Worm (Caenorhabditis elegans) whole organism, L1 larva: ENCODE measurements around the gene M162.5.

ENCODE experiments used
- C34B4.2 ChIP-seq: sonication (generic microtip); optimal IDR thresholded peaks from 2 replicates; lab custom pipeline; 2017; ENCODE audit warnings: mild to moderate bottlenecking, missing genetic modification characterization, missing compliant biosample characterization
- Y116A8C.19 ChIP-seq: sonication (generic microtip); optimal IDR thresholded peaks from 2 replicates; lab custom pipeline; 2016; ENCODE audit warnings: missing compliant biosample characterization, missing genetic modification characterization, borderline replicate concordance
- alr-1 ChIP-seq: fragments of 200-800 bp; sonication (Bioruptor generic); optimal IDR thresholded peaks from 2 replicates; lab custom pipeline; 2018; ENCODE audit warnings: borderline replicate concordance, mild to moderate bottlenecking, missing genetic modification characterization, missing compliant biosample characterization
- aly-2 ChIP-seq: fragments of 150-350 bp; optimal IDR thresholded peaks from 2 replicates; lab custom pipeline; 2014; ENCODE audit warnings: missing biosample characterization, missing genetic modification characterization
- ceh-8 ChIP-seq: fragments of 200-800 bp; sonication (Bioruptor generic); optimal IDR thresholded peaks from 2 replicates; lab custom pipeline; 2018; ENCODE audit warnings: mild to moderate bottlenecking, missing genetic modification characterization, moderate library complexity, missing compliant biosample characterization
- efl-1 ChIP-seq, 4 experiments: fragments of 150-350 bp; optimal IDR thresholded peaks in 3 of 4; peaks in 1 of 4; 1 replicate in 1 of 4; 2 replicates in 3 of 4; lab custom pipeline; 2014; ENCODE audit warnings: missing biosample characterization in 2 of 4, missing genetic modification characterization in 2 of 4, missing genetic modification reagents in 2 of 4
- efl-3 ChIP-seq: fragments of 200-800 bp; sonication (Bioruptor generic); optimal IDR thresholded peaks from 2 replicates; lab custom pipeline; 2018; ENCODE audit warnings: mild to moderate bottlenecking, missing genetic modification characterization, missing compliant biosample characterization
- egl-13 ChIP-seq: sonication (generic microtip); optimal IDR thresholded peaks from 2 replicates; lab custom pipeline; 2016; ENCODE audit warnings: missing genotype, missing genetic modification reagents, missing genetic modification characterization, missing compliant biosample characterization
- elt-2 ChIP-seq: sonication (generic microtip); optimal IDR thresholded peaks from 2 replicates; lab custom pipeline; 2016; ENCODE audit warnings: missing genetic modification characterization, mild to moderate bottlenecking, inconsistent platforms, missing compliant biosample characterization, missing genetic modification reagents
- fkh-10 ChIP-seq: sonication (generic microtip); optimal IDR thresholded peaks from 2 replicates; lab custom pipeline; 2017; ENCODE audit warnings: missing biosample characterization, missing genetic modification reagents, missing genetic modification characterization
- grh-1 ChIP-seq: fragments of 200-800 bp; sonication (Bioruptor generic); IDR thresholded peaks from 2 replicates; pipeline ENCODE4 v1.3.6; 2022; ENCODE audit warnings: missing genetic modification reagents, missing genetic modification characterization, missing compliant biosample characterization
- isw-1 ChIP-seq: fragments of 200-800 bp; sonication (Bioruptor generic); IDR thresholded peaks from 2 replicates; pipeline ENCODE4 v1.3.6; 2022; ENCODE audit warnings: missing genetic modification characterization, missing compliant biosample characterization
- jun-1 ChIP-seq: fragments of 150-350 bp; optimal IDR thresholded peaks from 2 replicates; lab custom pipeline; 2014; ENCODE audit warnings: missing biosample characterization, missing genetic modification reagents, missing genetic modification characterization
- lin-15B ChIP-seq: fragments of 150-350 bp; sonication (generic microtip); optimal IDR thresholded peaks from 3 replicates; lab custom pipeline; 2014; ENCODE audit warnings: missing biosample characterization, missing genetic modification characterization
- lin-39 ChIP-seq: fragments of 150-350 bp; optimal IDR thresholded peaks from 2 replicates; lab custom pipeline; 2014; ENCODE audit warnings: missing biosample characterization, missing genetic modification reagents, missing genetic modification characterization
- mab-9 ChIP-seq: fragments of 200-800 bp; sonication (Bioruptor generic); IDR thresholded peaks from 2 replicates; pipeline ENCODE4 v1.3.6; 2022; ENCODE audit warnings: missing genetic modification reagents, missing genetic modification characterization, missing compliant biosample characterization
- mdl-1 ChIP-seq, 2 experiments: fragments of 150-350 bp; optimal IDR thresholded peaks; 2 replicates each; lab custom pipeline; 2014 to 2017; ENCODE audit warnings: missing biosample characterization in 2 of 2, missing genetic modification characterization in 2 of 2, inconsistent platforms in 1 of 2
- nhr-11 ChIP-seq: fragments of 150-350 bp; optimal IDR thresholded peaks from 2 replicates; lab custom pipeline; 2014; ENCODE audit warnings: missing biosample characterization, missing genetic modification characterization
- nhr-12 ChIP-seq: sonication (generic microtip); optimal IDR thresholded peaks from 2 replicates; lab custom pipeline; 2017; ENCODE audit warnings: missing biosample characterization, missing genetic modification characterization
- nhr-237 ChIP-seq: fragments of 150-350 bp; optimal IDR thresholded peaks from 2 replicates; lab custom pipeline; 2014; ENCODE audit warnings: missing biosample characterization, missing genetic modification characterization
- nhr-47 ChIP-seq: sonication (generic microtip); optimal IDR thresholded peaks from 2 replicates; lab custom pipeline; 2016; ENCODE audit warnings: mild to moderate bottlenecking, missing genetic modification characterization, moderate library complexity, missing compliant biosample characterization
- nhr-77 ChIP-seq: fragments of 150-350 bp; optimal IDR thresholded peaks from 2 replicates; lab custom pipeline; 2014; ENCODE audit warnings: missing biosample characterization, missing genetic modification characterization
- nhr-84 ChIP-seq: sonication (generic microtip); optimal IDR thresholded peaks from 2 replicates; lab custom pipeline; 2017; ENCODE audit warnings: missing biosample characterization, missing genetic modification characterization
- nhr-90 ChIP-seq: sonication (generic microtip); optimal IDR thresholded peaks from 2 replicates; lab custom pipeline; 2016; ENCODE audit warnings: mild to moderate bottlenecking, missing genetic modification characterization, missing compliant biosample characterization; ENCODE audit not compliant: poor library complexity
- sox-4 ChIP-seq: sonication (generic microtip); optimal IDR thresholded peaks from 2 replicates; lab custom pipeline; 2016; ENCODE audit warnings: missing genetic modification characterization, missing compliant biosample characterization
- sptf-1 ChIP-seq: fragments of 150-350 bp; optimal IDR thresholded peaks from 2 replicates; lab custom pipeline; 2014; ENCODE audit warnings: missing biosample characterization, missing genetic modification characterization
- swsn-7 ChIP-seq: sonication (generic microtip); optimal IDR thresholded peaks from 2 replicates; lab custom pipeline; 2016; ENCODE audit warnings: missing genetic modification characterization, missing compliant biosample characterization
- tbx-2 ChIP-seq: sonication (generic microtip); optimal IDR thresholded peaks from 2 replicates; lab custom pipeline; 2016; ENCODE audit warnings: missing genetic modification characterization, missing compliant biosample characterization
- tlp-1 ChIP-seq: fragments of 150-350 bp; optimal IDR thresholded peaks from 2 replicates; lab custom pipeline; 2014; ENCODE audit warnings: missing biosample characterization, missing genetic modification characterization
- unc-62 ChIP-seq: fragments of 150-350 bp; optimal IDR thresholded peaks from 2 replicates; lab custom pipeline; 2014; ENCODE audit warnings: missing biosample characterization, missing genetic modification reagents, missing genetic modification characterization
- xbp-1 ChIP-seq: sonication (generic microtip); optimal IDR thresholded peaks from 2 replicates; lab custom pipeline; 2016; ENCODE audit warnings: missing genetic modification characterization, missing compliant biosample characterization
- zag-1 ChIP-seq: fragments of 150-350 bp; optimal IDR thresholded peaks from 2 replicates; lab custom pipeline; 2014; ENCODE audit warnings: missing biosample characterization, missing genetic modification characterization
- zip-4 ChIP-seq: fragments of 200-800 bp; sonication (Bioruptor generic); optimal IDR thresholded peaks from 2 replicates; lab custom pipeline; 2018; ENCODE audit warnings: mild to moderate bottlenecking, missing genetic modification characterization, moderate library complexity, missing compliant biosample characterization
- ztf-11 ChIP-seq, 2 experiments: sonication (generic microtip); optimal IDR thresholded peaks; 2 replicates each; lab custom pipeline; 2016 to 2017; ENCODE audit warnings: missing genetic modification characterization in 2 of 2, missing biosample characterization in 1 of 2, missing compliant biosample characterization in 1 of 2
- ztf-4 ChIP-seq: fragments of 150-350 bp; optimal IDR thresholded peaks from 2 replicates; lab custom pipeline; 2014; ENCODE audit warnings: missing biosample characterization, missing genetic modification characterization

M162.5 gene

ce11 chrV:19727990-19728389 is 32.9 kb upstream of the M162.5 start:
- TF ChIP-seq ztf-4 (no peak), Y116A8C.19 (tag; lab: Kevin White, UChicago) (no peak), nhr-90 (no peak), tlp-1 (tag; lab: Kevin White, UChicago) (no peak), nhr-77 (no peak), nhr-12 (tag; lab: Kevin White, UChicago) (no peak)

ce11 chrV:19728731-19729130 is 32.1 kb upstream of the M162.5 start, which contains the start of gene Y116F11A.3:
TSS of gene Y116F11A.3 (plus strand) at chrV:19729031.
- TF ChIP-seq efl-3 (GFP tag; lab: Kevin White, UChicago) (no peak), nhr-84 (no peak), nhr-237 (no peak), C34B4.2 (tag; lab: Kevin White, UChicago) (no peak), lin-39 (tag; lab: Kevin White, UChicago) (no peak), tbx-2 (tag; lab: Kevin White, UChicago) (no peak), nhr-47 (tag; lab: Kevin White, UChicago) (no peak), isw-1 (GFP tag; lab: Robert Waterston, UW) (no peak), elt-2 (no peak), ztf-11 (tag; optimal IDR thresholded peaks at IDR 0.05; lab: Kevin White, UChicago) (no peak), sptf-1 (tag; lab: Kevin White, UChicago) (no peak), jun-1 (tag; lab: Kevin White, UChicago) (no peak), mab-9 (GFP tag; lab: Robert Waterston, UW) (no peak), zag-1 (tag; lab: Kevin White, UChicago) (no peak), swsn-7 (tag; lab: Kevin White, UChicago) (no peak), fkh-10 (no peak), lin-15B (no peak), mdl-1 (tag; optimal IDR thresholded peaks at IDR 0.05; lab: Kevin White, UChicago) (no peak), tlp-1 (tag; lab: Kevin White, UChicago) (no peak)

- no peak for TF ChIP-seq alr-1 (tag; lab: Kevin White, UChicago)
- no peak for TF ChIP-seq aly-2 (tag; lab: Kevin White, UChicago)
- no peak for TF ChIP-seq isw-1 (GFP tag; lab: Robert Waterston, UW)
- TF ChIP-seq sox-4, result no peak
- TF ChIP-seq xbp-1 (tag; lab: Kevin White, UChicago), result no peak
- TF ChIP-seq ztf-11 (tag; optimal IDR thresholded peaks at IDR 0.05; lab: Kevin White, UChicago), result no peak
- TF ChIP-seq ceh-8 (GFP tag; lab: Kevin White, UChicago), result no peak
- TF ChIP-seq ztf-4, result no peak
- TF ChIP-seq, all 84 proteins: peak for 0
Observed at ce11 chrV:19730280-19730679, 30.6 kb upstream of the M162.5 start, which contains the start of gene Y116F11A.1. TSS of gene Y116F11A.1 (plus strand) at chrV:19730580.

ce11 chrV:19733728-19734127 is 27.1 kb upstream of the M162.5 start:
- no peak for TF ChIP-seq efl-1 (optimal IDR thresholded peaks at IDR 0.05; lab: Kevin White, UChicago)
- peak in 1 of 2 experiments; percentile 6 for TF ChIP-seq efl-1 (GFP tag; optimal IDR thresholded peaks at IDR 0.05 in 1 of 2; lab: Kevin White, UChicago)
- no peak for TF ChIP-seq ztf-4
- TF ChIP-seq, all 84 proteins: peak for 1

- no peak for TF ChIP-seq swsn-7 (tag; lab: Kevin White, UChicago)
- TF ChIP-seq sox-4, result no peak
- no peak for TF ChIP-seq egl-13 (tag; lab: Kevin White, UChicago)
- TF ChIP-seq tlp-1 (tag; lab: Kevin White, UChicago), result no peak
- TF ChIP-seq unc-62 (GFP tag; lab: Kevin White, UChicago), result no peak
- no peak for TF ChIP-seq elt-2
- TF ChIP-seq grh-1 (GFP tag; lab: Robert Waterston, UW), result no peak
- TF ChIP-seq zip-4 (GFP tag; lab: Kevin White, UChicago), result no peak
- no peak for TF ChIP-seq nhr-11 (tag; lab: Kevin White, UChicago)
- no peak for TF ChIP-seq aly-2 (tag; lab: Kevin White, UChicago)
- TF ChIP-seq, all 84 proteins: peak for 0
Observed at ce11 chrV:19737458-19737857, 23.4 kb upstream of the M162.5 start, which contains the start of gene W04E12.7. TSS of gene W04E12.7 (minus strand) at chrV:19737558.
